Worm (Caenorhabditis elegans) whole organism, late embryonic: ENCODE measurements around the gene fis-1.

Experiments used
- F13H6.1 ChIP-seq: sonication (generic microtip); optimal IDR thresholded peaks from 2 replicates; lab custom pipeline; 2016; ENCODE audit warnings: missing genetic modification characterization, missing compliant biosample characterization
- ama-1 ChIP-seq: fragments of 150-350 bp; optimal IDR thresholded peaks from 2 replicates; lab custom pipeline; 2014
- ceh-30 ChIP-seq: fragments of 150-350 bp; optimal IDR thresholded peaks from 2 replicates; lab custom pipeline; 2014; ENCODE audit warnings: missing biosample characterization, missing genetic modification characterization
- dmd-4 ChIP-seq: sonication (generic microtip); optimal IDR thresholded peaks from 2 replicates; lab custom pipeline; 2016; ENCODE audit warnings: borderline replicate concordance, missing genetic modification characterization, missing compliant biosample characterization
- hlh-13 ChIP-seq: fragments of 200-800 bp; sonication (Bioruptor generic); optimal IDR thresholded peaks from 2 replicates; lab custom pipeline; 2018; ENCODE audit warnings: mild to moderate bottlenecking, missing genetic modification characterization, missing compliant biosample characterization
- odd-2 ChIP-seq: sonication (generic microtip); optimal IDR thresholded peaks from 2 replicates; lab custom pipeline; 2017; ENCODE audit warnings: antibody characterized with exemption, mild to moderate bottlenecking, missing genetic modification characterization, missing compliant biosample characterization
- pha-4 ChIP-seq: fragments of 150-350 bp; optimal IDR thresholded peaks from 2 replicates; lab custom pipeline; 2018; ENCODE audit warnings: missing biosample characterization, missing genetic modification reagents, missing genetic modification characterization
- ref-2 ChIP-seq: sonication (generic microtip); optimal IDR thresholded peaks from 2 replicates; lab custom pipeline; 2016; ENCODE audit warnings: missing genetic modification characterization, missing compliant biosample characterization
- rnt-1 ChIP-seq: sonication (generic microtip); optimal IDR thresholded peaks from 2 replicates; lab custom pipeline; 2016; ENCODE audit warnings: missing genetic modification characterization, missing compliant biosample characterization

DNA sequence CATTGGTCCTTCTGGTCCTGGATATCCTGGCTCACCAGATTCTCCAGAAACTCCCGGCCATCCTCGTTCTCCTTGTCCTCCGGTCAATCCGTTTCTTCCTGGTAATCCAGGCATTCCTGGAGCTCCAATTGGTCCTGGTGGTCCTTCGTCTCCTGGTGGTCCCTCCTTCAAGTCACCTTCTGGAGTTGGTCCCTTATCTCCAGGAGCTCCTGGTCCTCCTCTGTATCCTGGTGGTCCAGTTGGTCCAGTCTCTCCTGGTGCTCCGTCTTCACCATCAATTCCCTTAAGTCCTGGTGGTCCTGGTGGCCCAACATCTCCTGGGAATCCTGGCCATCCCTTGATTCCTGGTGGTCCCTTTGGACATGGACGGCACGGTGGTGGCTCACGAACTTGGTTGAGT lies 44.4 kb upstream of the fis-1 start:
- TF ChIP-seq hlh-13 (no peak), ama-1 (lab: Kevin White, UChicago) (no peak), odd-2 (no peak), ceh-30 (tag; lab: Kevin White, UChicago) (no peak), ref-2 (tag; lab: Kevin White, UChicago) (no peak), rnt-1 (tag; lab: Kevin White, UChicago) (no peak), F13H6.1 (tag; lab: Kevin White, UChicago) (no peak), pha-4 (tag; lab: Kevin White, UChicago) (no peak), dmd-4 (tag; lab: Kevin White, UChicago) (no peak)
